Fruit fly (Drosophila melanogaster) whole organism, pupa: Measurements from ENCODE around the gene CG3764.

Experiments
- CG10348 ChIP-seq: fragments of 200-800 bp; sonication (Bioruptor generic); IDR thresholded peaks from 2 replicates; pipeline ENCODE4 v1.3.6; 2022; ENCODE audit warnings: missing biosample characterization, missing genetic modification characterization
- CG12605 ChIP-seq: fragments of 200-800 bp; sonication (Bioruptor generic); IDR thresholded peaks from 2 replicates; pipeline ENCODE4 v1.3.6; 2022; ENCODE audit warnings: missing biosample characterization, missing genetic modification characterization
- CG14655 ChIP-seq: fragments of 200-800 bp; sonication (Bioruptor generic); optimal IDR thresholded peaks from 3 replicates; lab custom pipeline; 2017; ENCODE audit warnings: mild to moderate bottlenecking, missing biosample characterization, missing genetic modification reagents, missing genetic modification characterization
- CG8301 ChIP-seq: fragments of 200-800 bp; sonication (Bioruptor generic); optimal IDR thresholded peaks from 2 replicates; lab custom pipeline; 2018; ENCODE audit warnings: missing biosample characterization, mild to moderate bottlenecking, missing genetic modification characterization
- CG9948 ChIP-seq: fragments of 200-800 bp; sonication (Bioruptor generic); optimal IDR thresholded peaks from 2 replicates; lab custom pipeline; 2018; ENCODE audit warnings: missing biosample characterization, mild to moderate bottlenecking, missing genetic modification characterization, moderate library complexity
- Pif1A ChIP-seq: fragments of 200-800 bp; sonication (Bioruptor generic); optimal IDR thresholded peaks from 3 replicates; lab custom pipeline; 2016; ENCODE audit warnings: missing biosample characterization, missing genetic modification characterization
- gl ChIP-seq: fragments of 200-800 bp; sonication (Bioruptor generic); optimal IDR thresholded peaks from 2 replicates; lab custom pipeline; 2018; ENCODE audit warnings: missing biosample characterization, mild to moderate bottlenecking, missing genetic modification characterization

dm6 chr3L:16958397-16959080 is 53.8 kb downstream of the CG3764 start:
- TF ChIP-seq CG12605 (GFP tag; lab: Robert Waterston, UW) (no peak), CG14655 (no peak), CG10348 (GFP tag; lab: Robert Waterston, UW) (no peak), gl (no peak), Pif1A (GFP tag; lab: Kevin White, UChicago) (no peak), CG9948 (tag; lab: Kevin White, UChicago) (no peak), CG8301 (tag; lab: Kevin White, UChicago) (no peak)
